Worm (Caenorhabditis elegans): ENCODE results near the gene acox-3.

DNA sequence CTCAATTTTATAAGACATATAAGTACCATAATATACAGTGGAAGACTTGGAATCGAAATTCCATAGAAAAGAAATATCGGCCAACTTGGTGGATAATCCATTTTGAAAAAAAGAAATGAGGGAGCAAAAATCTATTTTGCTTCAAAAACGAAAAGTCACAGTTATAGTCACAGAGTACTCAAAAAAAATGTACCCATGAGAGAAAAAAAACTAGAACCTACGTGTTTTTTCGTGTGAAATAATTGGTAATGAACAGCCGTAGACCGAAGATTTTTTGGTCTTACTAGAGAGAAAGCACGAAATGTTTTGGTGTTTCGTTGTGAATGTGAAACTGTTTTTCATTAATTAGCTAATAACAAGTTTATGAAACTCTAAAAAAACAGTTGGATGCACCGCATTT is 21.1 kb upstream of the acox-3 start, which contains the start of gene srv-30:
- TF ChIP-seq unc-62 (GFP tag; optimal IDR thresholded peaks at IDR 0.05), result no peak
- TF ChIP-seq nhr-237 (tag; optimal IDR thresholded peaks at IDR 0.05), result no peak
- no peak for TF ChIP-seq unc-39 (tag; optimal IDR thresholded peaks at IDR 0.05)
- TF ChIP-seq blmp-1 (tag; optimal IDR thresholded peaks at IDR 0.05), result no peak
- no peak for TF ChIP-seq ztf-11 (tag; optimal IDR thresholded peaks at IDR 0.05)
- TF ChIP-seq ceh-83 (GFP tag; optimal IDR thresholded peaks at IDR 0.05), result no peak
- TF ChIP-seq nhr-12 (tag; optimal IDR thresholded peaks at IDR 0.05), result no peak
